Worm (Caenorhabditis elegans): ENCODE data around the gene C16C8.14.

DNA sequence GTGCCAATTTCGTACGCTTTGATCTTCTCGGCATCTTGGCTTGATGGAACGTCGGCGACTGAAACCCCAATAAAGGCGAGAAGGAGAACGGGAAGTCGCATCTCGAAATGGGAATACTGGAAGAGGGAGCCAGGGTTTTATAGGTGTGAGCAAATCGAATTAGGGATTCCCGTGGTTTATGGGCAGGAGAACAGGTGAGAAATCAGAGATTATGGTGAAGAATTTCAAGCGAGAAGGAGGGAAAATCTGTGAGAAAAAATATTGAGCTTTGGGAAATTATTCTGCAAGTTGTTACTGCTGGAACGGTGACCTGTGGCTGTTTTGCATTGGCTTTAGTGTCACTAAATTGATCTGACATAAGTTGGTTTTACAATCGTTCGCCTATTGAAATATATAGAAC is 22.0 kb downstream of the C16C8.14 start, which contains the start of gene Y49F6B.13:
- TF ChIP-seq mdl-1 (tag; optimal IDR thresholded peaks at IDR 0.05) (no peak), nhr-28 (tag; optimal IDR thresholded peaks at IDR 0.05) (no peak), ceh-16 (tag; optimal IDR thresholded peaks at IDR 0.05) (no peak), pha-4 (tag; optimal IDR thresholded peaks at IDR 0.05) (no peak), elt-2 (tag; optimal IDR thresholded peaks at IDR 0.05) (no peak), nhr-67 (tag; optimal IDR thresholded peaks at IDR 0.05) (no peak), nhr-11 (tag; optimal IDR thresholded peaks at IDR 0.05) (no peak), ceh-28 (tag; optimal IDR thresholded peaks at IDR 0.05) (no peak), zag-1 (tag; optimal IDR thresholded peaks at IDR 0.05) (no peak), egl-27 (tag; optimal IDR thresholded peaks at IDR 0.05) (no peak), unc-39 (tag; optimal IDR thresholded peaks at IDR 0.05) (no peak), fkh-10 (GFP tag; optimal IDR thresholded peaks at IDR 0.05) (no peak), aly-2 (tag; optimal IDR thresholded peaks at IDR 0.05) (no peak)

Data from whole organism, L3 larva.